ENCODE assay signal across 1 worm cellular context in genomic region chrIV:11149454-11150163, ce11.
TF ChIP-seq lines count a peak whose summit lies in the region.

Gene F01G4.6, minus strand, starts transcription at chrIV:11149504.
Gene pfd-1, plus strand, starts transcription at chrIV:11150113.

TF ChIP-seq in whole organism, L1 larva, 84 proteins besides CTCF, POLR2A, EP300 and RAD21 (continued from another document):
- peak; percentile 37 for TF ChIP-seq sup-37 (GFP tag; optimal IDR thresholded peaks at IDR 0.05; lab: Kevin White, UChicago)
- peak; percentile 91 for TF ChIP-seq ceh-88 (GFP tag; IDR thresholded peaks at IDR 0.05; lab: Robert Waterston, UW)
- peak; percentile 92 for TF ChIP-seq mep-1 (tag; optimal IDR thresholded peaks at IDR 0.05; lab: Kevin White, UChicago)
- TF ChIP-seq tbx-2 (tag; optimal IDR thresholded peaks at IDR 0.05; lab: Kevin White, UChicago), result peak; percentile 93
- peak; percentile 83 to 86 (median 86) for TF ChIP-seq dpl-1 (GFP tag; optimal IDR thresholded peaks at IDR 0.05; lab: Kevin White, UChicago)
- TF ChIP-seq egl-13 (tag; optimal IDR thresholded peaks at IDR 0.05; lab: Kevin White, UChicago), result peak; percentile 89
- no peak for TF ChIP-seq nhr-76 (tag; optimal IDR thresholded peaks at IDR 0.05; lab: Kevin White, UChicago)
- peak; percentile 84 for TF ChIP-seq lir-3 (tag; optimal IDR thresholded peaks at IDR 0.05; lab: Kevin White, UChicago; ENCODE audit: poor library complexity)
- no peak for TF ChIP-seq nhr-84 (tag; optimal IDR thresholded peaks at IDR 0.05; lab: Kevin White, UChicago)
- TF ChIP-seq nhr-90 (tag; optimal IDR thresholded peaks at IDR 0.05; lab: Kevin White, UChicago; ENCODE audit: poor library complexity), result peak; percentile 92
- peak; percentile 98 for TF ChIP-seq dsc-1 (tag; optimal IDR thresholded peaks at IDR 0.05; lab: Kevin White, UChicago)
- peak; percentile 68 for TF ChIP-seq sox-4 (tag; optimal IDR thresholded peaks at IDR 0.05; lab: Kevin White, UChicago)
- peak; percentile 53 for TF ChIP-seq mef-2 (tag; optimal IDR thresholded peaks at IDR 0.05; lab: Kevin White, UChicago)
- peak; percentile 97 for TF ChIP-seq snu-23 (GFP tag; optimal IDR thresholded peaks at IDR 0.05; lab: Kevin White, UChicago)
- peak; percentile 88 for TF ChIP-seq blmp-1 (tag; optimal IDR thresholded peaks at IDR 0.05; lab: Kevin White, UChicago)
- TF ChIP-seq elt-2 (tag; optimal IDR thresholded peaks at IDR 0.05; lab: Kevin White, UChicago), result peak; percentile 84
- TF ChIP-seq nhr-77 (tag; optimal IDR thresholded peaks at IDR 0.05; lab: Kevin White, UChicago), result peak; percentile 92
- no peak for TF ChIP-seq pqm-1 (tag; optimal IDR thresholded peaks at IDR 0.05; lab: Kevin White, UChicago)
- TF ChIP-seq fkh-8 (tag; optimal IDR thresholded peaks at IDR 0.05; lab: Kevin White, UChicago), result peak; percentile 95
- TF ChIP-seq efl-1 (optimal IDR thresholded peaks at IDR 0.05; lab: Kevin White, UChicago), result peak; percentile 89 to 92
- peak; percentile 81 to 98 for TF ChIP-seq efl-1 (GFP tag; optimal IDR thresholded peaks at IDR 0.05 in 1 of 2; lab: Kevin White, UChicago)
- peak; percentile 73 for TF ChIP-seq F16B12.6 (tag; optimal IDR thresholded peaks at IDR 0.05; lab: Kevin White, UChicago)
- TF ChIP-seq C04F5.9 (tag; optimal IDR thresholded peaks at IDR 0.05; lab: Kevin White, UChicago), result peak; percentile 83
- TF ChIP-seq tlp-1 (tag; optimal IDR thresholded peaks at IDR 0.05; lab: Kevin White, UChicago), result no peak
